Worm (Caenorhabditis elegans) whole organism, early embryonic: ENCODE measurements around the gene mog-1.

Experiments
- B0310.2 ChIP-seq: sonication (generic microtip); optimal IDR thresholded peaks from 2 replicates; lab custom pipeline; 2016; ENCODE audit warnings: mild to moderate bottlenecking, missing genetic modification characterization, missing compliant biosample characterization
- F13C5.2 ChIP-seq: sonication (generic microtip); optimal IDR thresholded peaks from 2 replicates; lab custom pipeline; 2017; ENCODE audit warnings: mild to moderate bottlenecking, missing genetic modification characterization, inconsistent platforms, missing compliant biosample characterization
- aly-1 ChIP-seq: sonication (generic microtip); optimal IDR thresholded peaks from 2 replicates; lab custom pipeline; 2016; ENCODE audit warnings: missing genetic modification characterization, missing compliant biosample characterization
- ama-1 ChIP-seq: fragments of 150-350 bp; optimal IDR thresholded peaks from 2 replicates; lab custom pipeline; 2014
- ceh-13 ChIP-seq: fragments of 200-800 bp; sonication (Bioruptor generic); optimal IDR thresholded peaks from 2 replicates; lab custom pipeline; 2018; ENCODE audit warnings: mild to moderate bottlenecking, missing genetic modification characterization, missing compliant biosample characterization
- ceh-36 ChIP-seq: sonication (generic microtip); optimal IDR thresholded peaks from 2 replicates; lab custom pipeline; 2016; ENCODE audit warnings: missing genetic modification characterization, inconsistent platforms, missing compliant biosample characterization
- ets-7 ChIP-seq: sonication (generic microtip); optimal IDR thresholded peaks from 2 replicates; lab custom pipeline; 2016; ENCODE audit warnings: missing genotype, missing genetic modification characterization, missing compliant biosample characterization
- flt-1 ChIP-seq: fragments of 200-800 bp; sonication (Bioruptor generic); IDR thresholded peaks from 2 replicates; pipeline ENCODE4 v1.3.6; 2022; ENCODE audit warnings: missing genetic modification characterization, missing compliant biosample characterization
- hmbx-1 ChIP-seq: sonication (generic microtip); optimal IDR thresholded peaks from 2 replicates; lab custom pipeline; 2016; ENCODE audit warnings: mild to moderate bottlenecking, missing genetic modification characterization, missing compliant biosample characterization
- hmg-4 ChIP-seq: fragments of 200-800 bp; sonication (Bioruptor generic); optimal IDR thresholded peaks from 2 replicates; lab custom pipeline; 2018; ENCODE audit warnings: mild to moderate bottlenecking, missing genetic modification characterization, missing compliant biosample characterization
- hnd-1 ChIP-seq: sonication (generic microtip); optimal IDR thresholded peaks from 2 replicates; lab custom pipeline; 2016; ENCODE audit warnings: missing genetic modification characterization, missing compliant biosample characterization
- pes-1 ChIP-seq: fragments of 200-800 bp; sonication (Bioruptor generic); IDR thresholded peaks from 2 replicates; pipeline ENCODE4 v1.3.6; 2022; ENCODE audit warnings: missing genetic modification reagents, missing genetic modification characterization, missing compliant biosample characterization
- scrt-1 ChIP-seq: fragments of 200-800 bp; sonication (Bioruptor generic); IDR thresholded peaks from 2 replicates; pipeline ENCODE4 v1.3.6; 2022; ENCODE audit warnings: missing genetic modification characterization, missing compliant biosample characterization
- sea-1 ChIP-seq: fragments of 200-800 bp; sonication (Bioruptor generic); conservative IDR thresholded peaks from 2 replicates; pipeline ENCODE4 v1.3.6; 2022; ENCODE audit warnings: missing genetic modification characterization, missing compliant biosample characterization
- tbx-11 ChIP-seq: fragments of 200-800 bp; sonication (Bioruptor generic); IDR thresholded peaks from 2 replicates; pipeline ENCODE4 v1.3.6; 2022; ENCODE audit warnings: missing genetic modification characterization, missing compliant biosample characterization
- tbx-37 ChIP-seq: fragments of 200-800 bp; sonication (Bioruptor generic); conservative IDR thresholded peaks from 2 replicates; pipeline ENCODE4 v1.3.6; 2022; ENCODE audit warnings: missing genetic modification reagents, missing genetic modification characterization, missing compliant biosample characterization
- tra-4 ChIP-seq: sonication (generic microtip); optimal IDR thresholded peaks from 2 replicates; lab custom pipeline; 2017; ENCODE audit warnings: missing genetic modification characterization, missing compliant biosample characterization

Gene mog-1

DNA sequence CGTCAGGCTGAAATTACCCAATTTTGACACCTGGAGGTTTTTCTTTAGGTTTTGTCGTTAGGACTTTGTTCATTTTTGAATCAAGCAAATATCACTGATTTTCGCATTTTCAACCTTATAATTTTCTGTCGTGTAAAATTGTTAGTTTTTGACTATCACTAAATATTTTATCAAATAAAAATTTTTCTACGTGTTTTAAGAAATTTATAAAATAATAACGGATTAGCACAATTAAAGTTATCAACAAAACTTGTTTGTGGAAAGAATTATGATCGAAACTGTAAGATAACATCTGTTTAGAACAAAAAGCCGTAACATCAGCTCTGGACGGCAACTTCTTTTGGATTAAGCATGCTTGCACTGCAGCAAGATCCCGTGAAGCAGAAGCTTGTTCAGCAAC, 33.1 kb downstream of the mog-1 start, which contains the start of gene cbp-2:
TSS of gene cbp-2 (plus strand) at position 301 of the 400 bp plus-strand sequence.
- TF ChIP-seq hmbx-1 (tag; lab: Kevin White, UChicago) (no peak), B0310.2 (no peak)

DNA sequence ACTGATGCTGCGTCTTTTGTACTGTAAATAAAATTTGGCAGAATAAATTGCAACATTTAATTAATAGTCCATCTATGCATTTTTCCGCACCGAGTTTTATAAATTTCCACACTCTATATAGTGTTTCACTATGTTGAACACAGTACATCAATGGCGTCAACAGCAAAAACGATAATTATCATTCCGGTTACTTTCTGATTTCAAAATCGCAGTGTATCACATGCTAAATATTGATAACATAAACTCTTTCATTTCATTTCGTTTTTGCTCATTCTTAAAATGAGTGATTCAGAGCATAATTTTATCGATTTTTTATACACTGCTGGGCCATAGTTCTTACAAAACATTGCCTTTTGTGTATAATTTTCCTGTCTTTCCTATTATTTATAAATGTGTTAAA, 33.7 kb downstream of the mog-1 start:
- TF ChIP-seq hmg-4: no peak
- TF ChIP-seq tbx-11: no peak
- TF ChIP-seq ceh-36 (tag; lab: Kevin White, UChicago): no peak
- TF ChIP-seq B0310.2: no peak
- TF ChIP-seq hmbx-1 (tag; lab: Kevin White, UChicago): no peak
- no peak for TF ChIP-seq scrt-1 (GFP tag; lab: Robert Waterston, UW)
- no peak for TF ChIP-seq tbx-37 (GFP tag; lab: Robert Waterston, UW)
- no peak for TF ChIP-seq ama-1 (lab: Kevin White, UChicago)
- TF ChIP-seq hnd-1 (tag; lab: Kevin White, UChicago): no peak
- TF ChIP-seq flt-1 (GFP tag; lab: Robert Waterston, UW): no peak
- no peak for TF ChIP-seq F13C5.2 (tag; lab: Kevin White, UChicago)
- TF ChIP-seq sea-1 (GFP tag; lab: Robert Waterston, UW): no peak
- no peak for TF ChIP-seq ceh-13
- TF ChIP-seq ets-7 (tag; lab: Kevin White, UChicago): no peak

DNA sequence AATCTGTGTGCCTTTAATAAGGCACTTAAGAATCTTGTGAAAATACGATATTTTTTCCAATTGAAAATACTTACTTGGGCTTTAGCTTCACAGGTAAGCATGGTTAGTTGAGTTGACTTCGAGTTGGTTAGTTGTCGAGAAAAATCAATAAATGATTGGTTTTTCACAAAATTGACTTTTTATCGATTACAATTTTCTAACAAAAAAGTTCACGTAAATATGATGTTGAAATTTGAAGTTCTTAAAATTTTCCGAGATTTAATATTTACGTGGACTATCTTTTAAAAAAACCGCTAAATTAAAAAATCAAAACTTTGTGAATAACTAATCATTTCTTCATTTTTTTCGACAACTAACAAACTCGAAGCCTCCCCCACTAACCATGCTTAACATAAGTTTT, 35.3 kb downstream of the mog-1 start, which contains the start of gene F40F12.3:
TSS of gene F40F12.3 (minus strand) at position 101 of the 400 bp plus-strand sequence.
- TF ChIP-seq hnd-1 (tag; lab: Kevin White, UChicago) (no peak), hmbx-1 (tag; lab: Kevin White, UChicago) (no peak), sea-1 (GFP tag; lab: Robert Waterston, UW) (no peak), tbx-11 (no peak), B0310.2 (no peak)

- TF ChIP-seq ceh-13 (no peak), hmbx-1 (tag; lab: Kevin White, UChicago) (no peak), tra-4 (tag; lab: Kevin White, UChicago) (no peak), B0310.2 (no peak), tbx-37 (GFP tag; lab: Robert Waterston, UW) (no peak), aly-1 (tag; lab: Kevin White, UChicago) (no peak), flt-1 (GFP tag; lab: Robert Waterston, UW) (no peak), ceh-36 (tag; lab: Kevin White, UChicago) (no peak), scrt-1 (GFP tag; lab: Robert Waterston, UW) (no peak), F13C5.2 (tag; lab: Kevin White, UChicago) (no peak), hmg-4 (no peak), ets-7 (tag; lab: Kevin White, UChicago) (no peak), tbx-11 (no peak), hnd-1 (tag; lab: Kevin White, UChicago) (no peak)
Measured at ce11 chrIII:9913722-9914121, 42.3 kb downstream of the mog-1 start, which contains the start of gene cbp-3. TSS of gene cbp-3 (plus strand) at chrIII:9913993.

DNA sequence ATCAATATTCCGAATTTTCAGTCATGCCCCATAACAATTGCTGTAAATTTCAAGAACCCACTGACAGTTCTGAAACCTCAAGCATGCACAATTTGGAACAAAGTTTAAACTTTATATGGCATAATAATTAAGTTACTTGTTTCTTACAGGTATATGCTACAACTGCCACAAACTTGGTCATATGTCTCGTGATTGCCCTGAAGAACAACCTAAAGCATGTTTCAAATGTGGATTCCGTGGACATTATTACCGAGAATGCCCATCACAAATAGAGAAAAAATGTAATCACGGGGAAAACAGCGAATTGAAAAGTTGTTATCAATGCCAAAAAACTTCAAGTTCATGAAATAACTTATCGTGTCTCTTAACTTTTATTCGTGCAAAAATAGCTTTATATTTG, 43.0 kb downstream of the mog-1 start:
- no peak for TF ChIP-seq ama-1 (lab: Kevin White, UChicago)
- TF ChIP-seq scrt-1 (GFP tag; lab: Robert Waterston, UW): no peak
- TF ChIP-seq pes-1 (GFP tag; lab: Robert Waterston, UW): no peak
- no peak for TF ChIP-seq F13C5.2 (tag; lab: Kevin White, UChicago)
- no peak for TF ChIP-seq ceh-13
- no peak for TF ChIP-seq tra-4 (tag; lab: Kevin White, UChicago)
- TF ChIP-seq ets-7 (tag; lab: Kevin White, UChicago): no peak
- no peak for TF ChIP-seq tbx-11
- no peak for TF ChIP-seq tbx-37 (GFP tag; lab: Robert Waterston, UW)
- TF ChIP-seq hmbx-1 (tag; lab: Kevin White, UChicago): no peak
- TF ChIP-seq flt-1 (GFP tag; lab: Robert Waterston, UW): no peak

- no peak for TF ChIP-seq tbx-37 (GFP tag; lab: Robert Waterston, UW)
- no peak for TF ChIP-seq F13C5.2 (tag; lab: Kevin White, UChicago)
- TF ChIP-seq tbx-11: no peak
- no peak for TF ChIP-seq B0310.2
- TF ChIP-seq ama-1 (lab: Kevin White, UChicago): no peak
- TF ChIP-seq aly-1 (tag; lab: Kevin White, UChicago): no peak
- no peak for TF ChIP-seq ceh-13
- TF ChIP-seq ceh-36 (tag; lab: Kevin White, UChicago): no peak
- no peak for TF ChIP-seq ets-7 (tag; lab: Kevin White, UChicago)
- TF ChIP-seq scrt-1 (GFP tag; lab: Robert Waterston, UW): no peak
- no peak for TF ChIP-seq hnd-1 (tag; lab: Kevin White, UChicago)
- no peak for TF ChIP-seq pes-1 (GFP tag; lab: Robert Waterston, UW)
- no peak for TF ChIP-seq tra-4 (tag; lab: Kevin White, UChicago)
- TF ChIP-seq sea-1 (GFP tag; lab: Robert Waterston, UW): no peak
- TF ChIP-seq hmg-4: no peak
- no peak for TF ChIP-seq hmbx-1 (tag; lab: Kevin White, UChicago)
- no peak for TF ChIP-seq flt-1 (GFP tag; lab: Robert Waterston, UW)
Measured at ce11 chrIII:9912501-9912900, 43.5 kb downstream of the mog-1 start.

ce11 chrIII:9910608-9911479, 45.2 kb downstream of the mog-1 start, which contains the start of the genes cyld-1 and F40F12.9:
TSS of gene cyld-1 (minus strand) at chrIII:9910658.
TSS of gene F40F12.9 (plus strand) at chrIII:9911328.
- TF ChIP-seq ama-1 (lab: Kevin White, UChicago) (no peak), ceh-36 (tag; lab: Kevin White, UChicago) (no peak), sea-1 (GFP tag; lab: Robert Waterston, UW) (no peak), scrt-1 (GFP tag; lab: Robert Waterston, UW) (no peak), hmg-4 (no peak), aly-1 (tag; lab: Kevin White, UChicago) (no peak), hmbx-1 (tag; lab: Kevin White, UChicago) (no peak), ets-7 (tag; lab: Kevin White, UChicago) (no peak), tbx-37 (GFP tag; lab: Robert Waterston, UW) (no peak), hnd-1 (tag; lab: Kevin White, UChicago) (no peak), pes-1 (GFP tag; lab: Robert Waterston, UW) (no peak), B0310.2 (no peak), tbx-11 (no peak), ceh-13 (no peak)
